Worm (Caenorhabditis elegans) whole organism, L1 larva: Measurements from ENCODE around the gene Y105C5A.26.

Experiments used
- Y116A8C.19 ChIP-seq: sonication (generic microtip); optimal IDR thresholded peaks from 2 replicates; lab custom pipeline; 2016; ENCODE audit warnings: missing compliant biosample characterization, missing genetic modification characterization, borderline replicate concordance
- efl-1 ChIP-seq, 4 experiments: fragments of 150-350 bp; optimal IDR thresholded peaks in 3 of 4; peaks in 1 of 4; 1 replicate in 1 of 4; 2 replicates in 3 of 4; lab custom pipeline; 2014; ENCODE audit warnings: missing biosample characterization in 2 of 4, missing genetic modification characterization in 2 of 4, missing genetic modification reagents in 2 of 4
- fos-1 ChIP-seq: fragments of 150-350 bp; optimal IDR thresholded peaks from 2 replicates; lab custom pipeline; 2014; ENCODE audit warnings: missing biosample characterization, missing genetic modification characterization
- nhr-237 ChIP-seq: fragments of 150-350 bp; optimal IDR thresholded peaks from 2 replicates; lab custom pipeline; 2014; ENCODE audit warnings: missing biosample characterization, missing genetic modification characterization
- nhr-76 ChIP-seq: sonication (generic microtip); optimal IDR thresholded peaks from 2 replicates; lab custom pipeline; 2017; ENCODE audit warnings: missing biosample characterization, missing genetic modification characterization
- pax-3 ChIP-seq: fragments of 200-800 bp; sonication (Bioruptor generic); optimal IDR thresholded peaks from 2 replicates; lab custom pipeline; 2018; ENCODE audit warnings: mild to moderate bottlenecking, missing genetic modification characterization, moderate library complexity, missing compliant biosample characterization
- sptf-1 ChIP-seq: fragments of 150-350 bp; optimal IDR thresholded peaks from 2 replicates; lab custom pipeline; 2014; ENCODE audit warnings: missing biosample characterization, missing genetic modification characterization
- unc-62 ChIP-seq: fragments of 150-350 bp; optimal IDR thresholded peaks from 2 replicates; lab custom pipeline; 2014; ENCODE audit warnings: missing biosample characterization, missing genetic modification reagents, missing genetic modification characterization
- unc-86 ChIP-seq: sonication (generic microtip); optimal IDR thresholded peaks from 2 replicates; lab custom pipeline; 2016; ENCODE audit warnings: missing genetic modification characterization, missing compliant biosample characterization
- unc-98 ChIP-seq: fragments of 200-800 bp; sonication (Bioruptor generic); IDR thresholded peaks from 2 replicates; pipeline ENCODE4 v1.3.6; 2022; ENCODE audit warnings: missing genetic modification characterization, missing compliant biosample characterization
- vab-15 ChIP-seq: sonication (generic microtip); optimal IDR thresholded peaks from 2 replicates; lab custom pipeline; 2017; ENCODE audit warnings: missing genotype, mild to moderate bottlenecking, missing genetic modification characterization, missing compliant biosample characterization

DNA sequence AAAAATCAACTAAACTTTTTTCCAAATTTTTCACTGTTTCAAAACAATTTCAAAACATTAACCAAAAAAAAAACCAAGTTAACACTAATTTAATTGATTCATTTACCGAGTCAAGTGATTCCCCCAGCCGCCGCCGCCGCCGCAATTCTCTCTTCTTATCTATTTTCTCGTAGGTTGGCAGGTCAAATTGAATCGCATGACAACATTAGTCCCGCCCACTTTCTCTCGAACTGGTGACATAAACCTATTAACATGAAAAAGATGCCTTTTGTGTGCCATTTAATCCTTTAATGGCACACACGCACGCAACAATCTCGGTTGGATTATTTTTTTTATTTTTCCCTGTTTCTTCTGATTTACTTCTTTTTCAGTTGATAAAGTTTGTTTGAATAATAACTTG lies 20.6 kb upstream of the Y105C5A.26 start:
- TF ChIP-seq sptf-1 (tag; lab: Kevin White, UChicago) (no peak), vab-15 (tag; lab: Kevin White, UChicago) (peak; percentile 38), fos-1 (no peak), unc-98 (GFP tag; lab: Robert Waterston, UW) (no peak), nhr-237 (tag; lab: Kevin White, UChicago) (no peak), nhr-76 (tag; lab: Kevin White, UChicago) (no peak), unc-62 (no peak), Y116A8C.19 (tag; lab: Kevin White, UChicago) (no peak), pax-3 (tag; lab: Kevin White, UChicago) (no peak), efl-1 (optimal IDR thresholded peaks at IDR 0.05; lab: Kevin White, UChicago) (no peak), efl-1 (GFP tag; optimal IDR thresholded peaks at IDR 0.05 in 1 of 2; lab: Kevin White, UChicago) (peak in 1 of 2 experiments; percentile 85), unc-86 (tag; lab: Kevin White, UChicago) (no peak)
